Fruit fly (Drosophila melanogaster) whole organism, embryonic: ENCODE results near the gene CG15446.
A peak's percentile ranks its signal among the peaks of the same experiment; 100 is the strongest.

Experiments used
- Aef1 ChIP-seq: fragments of 200-800 bp; sonication (Bioruptor generic); IDR thresholded peaks from 3 replicates; pipeline ENCODE4 v1.3.6; 2022; ENCODE audit warnings: missing biosample characterization, missing genetic modification characterization
- Bgb ChIP-seq: fragments of 200-800 bp; sonication (Bioruptor generic); IDR thresholded peaks from 2 replicates; pipeline ENCODE4 v1.3.6; 2022; ENCODE audit warnings: missing biosample characterization, missing genetic modification characterization; ENCODE audit not compliant: partially characterized antibody
- C15 ChIP-seq: fragments of 200-800 bp; sonication (Bioruptor generic); IDR thresholded peaks from 3 replicates; pipeline ENCODE4 v1.3.6; 2022; ENCODE audit warnings: missing biosample characterization, missing genetic modification characterization
- CG10274 ChIP-seq: fragments of 200-800 bp; sonication (Bioruptor generic); optimal IDR thresholded peaks from 3 replicates; lab custom pipeline; 2017; ENCODE audit warnings: missing biosample characterization, mild to moderate bottlenecking, missing genetic modification characterization
- CG11723 ChIP-seq: fragments of 200-800 bp; sonication (Bioruptor generic); optimal IDR thresholded peaks from 2 replicates; lab custom pipeline; 2017; ENCODE audit warnings: missing biosample characterization, mild to moderate bottlenecking, missing genetic modification characterization
- CG12744 ChIP-seq: fragments of 200-800 bp; sonication (Bioruptor generic); optimal IDR thresholded peaks from 2 replicates; lab custom pipeline; 2016; ENCODE audit warnings: missing biosample characterization, missing genetic modification characterization
- CG14710 ChIP-seq: fragments of 200-800 bp; sonication (Bioruptor generic); optimal IDR thresholded peaks from 3 replicates; lab custom pipeline; 2019; ENCODE audit warnings: missing biosample characterization, mild to moderate bottlenecking, missing genetic modification characterization, moderate library complexity
- CG1603 ChIP-seq: fragments of 200-800 bp; sonication (Bioruptor generic); optimal IDR thresholded peaks from 2 replicates; lab custom pipeline; 2019; ENCODE audit warnings: missing biosample characterization, mild to moderate bottlenecking, missing genetic modification characterization, moderate library complexity
- CG17186 ChIP-seq: fragments of 200-800 bp; sonication (Bioruptor generic); optimal IDR thresholded peaks from 3 replicates; lab custom pipeline; 2017; ENCODE audit warnings: missing biosample characterization, missing genetic modification reagents, missing genetic modification characterization
- CG17802 ChIP-seq: fragments of 200-800 bp; sonication (Bioruptor generic); optimal IDR thresholded peaks from 2 replicates; lab custom pipeline; 2018; ENCODE audit warnings: missing biosample characterization, mild to moderate bottlenecking, missing genetic modification characterization, moderate library complexity
- CG2129 ChIP-seq: fragments of 200-800 bp; sonication (Bioruptor generic); IDR thresholded peaks from 2 replicates; pipeline ENCODE4 v1.3.6; 2022; ENCODE audit warnings: missing biosample characterization, missing genetic modification characterization; ENCODE audit not compliant: partially characterized antibody
- CG2889 ChIP-seq: fragments of 200-800 bp; sonication (Bioruptor generic); IDR thresholded peaks from 3 replicates; pipeline ENCODE4 v1.3.6; 2022; ENCODE audit warnings: missing biosample characterization, missing genetic modification characterization
- CG30431 ChIP-seq: fragments of 200-800 bp; sonication (Bioruptor generic); optimal IDR thresholded peaks from 2 replicates; lab custom pipeline; 2017; ENCODE audit warnings: missing biosample characterization, missing genetic modification characterization
- CG34224 ChIP-seq: fragments of 200-800 bp; sonication (Bioruptor generic); IDR thresholded peaks from 3 replicates; pipeline ENCODE4 v1.3.6; 2022; ENCODE audit warnings: missing biosample characterization, missing genetic modification characterization; ENCODE audit not compliant: partially characterized antibody
- CG34422 ChIP-seq: fragments of 200-800 bp; sonication (Bioruptor generic); IDR thresholded peaks from 3 replicates; pipeline ENCODE4 v1.3.6; 2022; ENCODE audit warnings: missing biosample characterization, missing genetic modification characterization
- CG7357 ChIP-seq: fragments of 200-800 bp; sonication (Bioruptor generic); IDR thresholded peaks from 3 replicates; pipeline ENCODE4 v1.3.6; 2022; ENCODE audit warnings: missing biosample characterization, missing genetic modification characterization
- CG7987 ChIP-seq: fragments of 200-800 bp; sonication (Bioruptor generic); optimal IDR thresholded peaks from 2 replicates; lab custom pipeline; 2018; ENCODE audit warnings: missing biosample characterization, mild to moderate bottlenecking, missing genetic modification characterization, moderate library complexity
- CG9932 ChIP-seq: fragments of 200-800 bp; sonication (Bioruptor generic); IDR thresholded peaks from 2 replicates; pipeline ENCODE4 v1.3.6; 2022; ENCODE audit warnings: missing biosample characterization, missing genetic modification characterization
- Dip3 ChIP-seq: fragments of 200-800 bp; sonication (Bioruptor generic); optimal IDR thresholded peaks from 3 replicates; lab custom pipeline; 2016; ENCODE audit warnings: missing biosample characterization, missing genetic modification characterization
- HmgD ChIP-seq: fragments of 200-800 bp; sonication (Bioruptor generic); optimal IDR thresholded peaks from 3 replicates; lab custom pipeline; 2016; ENCODE audit warnings: missing biosample characterization, missing genetic modification characterization
- HmgZ ChIP-seq: fragments of 200-800 bp; sonication (Bioruptor generic); optimal IDR thresholded peaks from 2 replicates; lab custom pipeline; 2018; ENCODE audit warnings: missing biosample characterization, mild to moderate bottlenecking, missing genetic modification characterization
- Hr3 ChIP-seq: fragments of 200-800 bp; sonication (Bioruptor generic); optimal IDR thresholded peaks from 3 replicates; lab custom pipeline; 2016; ENCODE audit warnings: missing biosample characterization, missing genetic modification characterization
- Hsf ChIP-seq: fragments of 200-800 bp; sonication (Bioruptor generic); optimal IDR thresholded peaks from 3 replicates; lab custom pipeline; 2016; ENCODE audit warnings: missing biosample characterization, missing genetic modification characterization
- MBD-R2 ChIP-seq: fragments of 200-800 bp; sonication (Bioruptor generic); IDR thresholded peaks from 2 replicates; pipeline ENCODE4 v1.3.6; 2022; ENCODE audit warnings: missing biosample characterization, missing genetic modification characterization
- MESR4 ChIP-seq: fragments of 200-800 bp; sonication (Bioruptor generic); optimal IDR thresholded peaks from 2 replicates; lab custom pipeline; 2018; ENCODE audit warnings: missing biosample characterization, mild to moderate bottlenecking, missing genetic modification characterization, moderate library complexity
- MTF-1 ChIP-seq: fragments of 200-800 bp; sonication (Bioruptor generic); optimal IDR thresholded peaks from 2 replicates; lab custom pipeline; 2018; ENCODE audit warnings: missing biosample characterization, mild to moderate bottlenecking, missing genetic modification characterization, borderline replicate concordance
- Med ChIP-seq: fragments of 200-800 bp; sonication (Bioruptor generic); peaks from one replicate; lab custom pipeline; 2016; ENCODE audit warnings: missing biosample characterization, missing genetic modification characterization, mild to moderate bottlenecking, inconsistent platforms, moderate library complexity
- NC2β ChIP-seq: fragments of 200-800 bp; sonication (Bioruptor generic); optimal IDR thresholded peaks from 2 replicates; lab custom pipeline; 2016; ENCODE audit warnings: missing biosample characterization, missing genetic modification characterization
- Xbp1 ChIP-seq: fragments of 200-800 bp; sonication (Bioruptor generic); optimal IDR thresholded peaks from 3 replicates; lab custom pipeline; 2016; ENCODE audit warnings: missing biosample characterization, mild to moderate bottlenecking, missing genetic modification characterization
- bbx ChIP-seq: fragments of 200-800 bp; sonication (Bioruptor generic); IDR thresholded peaks from 2 replicates; pipeline ENCODE4 v1.3.6; 2022; ENCODE audit warnings: missing biosample characterization, missing genetic modification characterization; ENCODE audit not compliant: partially characterized antibody
- crp ChIP-seq, 2 experiments: fragments of 200-800 bp; sonication (Bioruptor generic); optimal IDR thresholded peaks; 2 replicates in 1 of 2; 3 replicates in 1 of 2; lab custom pipeline; 2017; ENCODE audit warnings: missing biosample characterization in 2 of 2, missing genetic modification characterization in 2 of 2, mild to moderate bottlenecking in 1 of 2, moderate library complexity in 1 of 2
- dm ChIP-seq: fragments of 200-800 bp; sonication (Bioruptor generic); optimal IDR thresholded peaks from 3 replicates; lab custom pipeline; 2016; ENCODE audit warnings: missing biosample characterization, missing genetic modification characterization
- dysf ChIP-seq: fragments of 200-800 bp; sonication (Bioruptor generic); IDR thresholded peaks from 3 replicates; pipeline ENCODE4 v1.3.6; 2022; ENCODE audit warnings: missing biosample characterization, missing genetic modification characterization
- eve ChIP-seq, 2 experiments: fragments of >200 bp; optimal IDR thresholded peaks; 2 replicates each; lab custom pipeline; 2017; ENCODE audit warnings: missing biosample characterization in 2 of 2, missing genetic modification characterization in 2 of 2
- inv ChIP-seq: fragments of 200-800 bp; sonication (Bioruptor generic); IDR thresholded peaks from 2 replicates; pipeline ENCODE4 v1.3.6; 2022; ENCODE audit warnings: missing biosample characterization, missing genetic modification characterization; ENCODE audit not compliant: partially characterized antibody
- jumu ChIP-seq: fragments of 200-800 bp; sonication (Bioruptor generic); optimal IDR thresholded peaks from 3 replicates; lab custom pipeline; 2016; ENCODE audit warnings: missing biosample characterization, missing genetic modification characterization
- kah ChIP-seq: fragments of 200-800 bp; sonication (Bioruptor generic); optimal IDR thresholded peaks from 2 replicates; lab custom pipeline; 2018; ENCODE audit warnings: missing biosample characterization, mild to moderate bottlenecking, missing genetic modification characterization
- nerfin-1 ChIP-seq: fragments of 200-800 bp; sonication (Bioruptor generic); optimal IDR thresholded peaks from 3 replicates; lab custom pipeline; 2019; ENCODE audit warnings: missing biosample characterization, mild to moderate bottlenecking, missing genetic modification characterization, moderate library complexity
- pzg ChIP-seq: fragments of 200-800 bp; sonication (Bioruptor generic); optimal IDR thresholded peaks from 3 replicates; lab custom pipeline; 2018; ENCODE audit warnings: missing biosample characterization, mild to moderate bottlenecking, missing genetic modification characterization, moderate library complexity
- schlank ChIP-seq: fragments of 200-800 bp; sonication (Bioruptor generic); optimal IDR thresholded peaks from 2 replicates; lab custom pipeline; 2018; ENCODE audit warnings: missing biosample characterization, mild to moderate bottlenecking, missing genetic modification characterization
- sisA ChIP-seq: fragments of 200-800 bp; sonication (Bioruptor generic); IDR thresholded peaks from 2 replicates; pipeline ENCODE4 v1.3.6; 2022; ENCODE audit warnings: missing biosample characterization, missing genetic modification characterization
- slbo ChIP-seq: fragments of 200-800 bp; sonication (Bioruptor generic); IDR thresholded peaks from 2 replicates; pipeline ENCODE4 v1.3.6; 2022; ENCODE audit warnings: missing biosample characterization, missing genetic modification characterization
- sob ChIP-seq: fragments of 200-800 bp; sonication (Bioruptor generic); IDR thresholded peaks from 2 replicates; pipeline ENCODE4 v1.3.6; 2022; ENCODE audit warnings: missing biosample characterization, missing genetic modification characterization
- tin ChIP-seq: fragments of 200-800 bp; sonication (Bioruptor generic); optimal IDR thresholded peaks from 3 replicates; lab custom pipeline; 2016; ENCODE audit warnings: missing biosample characterization, missing genetic modification characterization
- tna ChIP-seq: fragments of 200-800 bp; sonication (Bioruptor generic); IDR thresholded peaks from 2 replicates; pipeline ENCODE4 v1.3.6; 2022; ENCODE audit warnings: missing biosample characterization, missing genetic modification characterization; ENCODE audit not compliant: partially characterized antibody
- twi ChIP-seq: fragments of 200-800 bp; optimal IDR thresholded peaks from 2 replicates; lab custom pipeline; 2019; ENCODE audit warnings: missing biosample characterization, mild to moderate bottlenecking, missing genetic modification characterization, moderate library complexity
- unc-4 ChIP-seq: fragments of 200-800 bp; sonication (Bioruptor generic); IDR thresholded peaks from 2 replicates; pipeline ENCODE4 v1.3.6; 2022; ENCODE audit warnings: missing biosample characterization, missing genetic modification characterization; ENCODE audit not compliant: partially characterized antibody
- vnd ChIP-seq: fragments of 200-800 bp; sonication (Bioruptor generic); IDR thresholded peaks from 3 replicates; pipeline ENCODE4 v1.3.6; 2022; ENCODE audit warnings: missing biosample characterization, missing genetic modification characterization; ENCODE audit not compliant: partially characterized antibody
- wdn ChIP-seq: fragments of 200-800 bp; sonication (Bioruptor generic); IDR thresholded peaks from 2 replicates; pipeline ENCODE4 v1.3.6; 2022; ENCODE audit warnings: missing biosample characterization, missing genetic modification characterization

Gene CG15446

dm6 chrX:21116864-21117464 is 15.0 kb upstream of the CG15446 start, which contains the start of the genes unc and CG15445 (continued):
- TF ChIP-seq kah (no peak), C15 (GFP tag; lab: Robert Waterston, UW) (no peak), CG17802 (tag; lab: Kevin White, UChicago) (peak; percentile 4), CG34224 (GFP tag; lab: Robert Waterston, UW) (peak; percentile 62; the same call in 2 of the 3 replicates), tin (GFP tag; lab: Kevin White, UChicago) (peak; percentile 4), NC2β (GFP tag; lab: Kevin White, UChicago) (peak; percentile 3), twi (peak; percentile 50), slbo (GFP tag; lab: Robert Waterston, UW) (peak; percentile 61), dm (GFP tag; lab: Kevin White, UChicago) (peak; percentile 80), pzg (peak; percentile 63), HmgZ (tag; lab: Kevin White, UChicago) (peak; percentile 7), crp (GFP tag; optimal IDR thresholded peaks at IDR 0.05; lab: Kevin White, UChicago) (peak; percentile 59 to 88), CG30431 (peak; percentile 28), sisA (GFP tag; lab: Robert Waterston, UW) (peak; percentile 43), tna (GFP tag; lab: Robert Waterston, UW) (peak; percentile 60; the same call in 1 of the 2 replicates), CG2889 (GFP tag; lab: Robert Waterston, UW) (no peak), CG10274 (GFP tag; lab: Kevin White, UChicago) (no peak), CG11723 (GFP tag; lab: Kevin White, UChicago) (no peak), CG17186 (GFP tag; lab: Kevin White, UChicago) (peak; percentile 44), vnd (GFP tag; lab: Robert Waterston, UW) (peak; percentile 87), eve (GFP tag; optimal IDR thresholded peaks at IDR 0.05; lab: Kevin White, UChicago) (no peak), CG1603 (tag; lab: Kevin White, UChicago) (peak; percentile 54), HmgD (peak; percentile 72), CG9932 (GFP tag; lab: Robert Waterston, UW) (peak; percentile 67), dysf (GFP tag; lab: Robert Waterston, UW) (peak; percentile 36; the same call in 1 of the 3 replicates), CG7987 (GFP tag; lab: Kevin White, UChicago) (no peak), CG34422 (GFP tag; lab: Robert Waterston, UW) (0 out of 3 replicates have a peak, but pooled peaks have one; percentile 34), Dip3 (GFP tag; lab: Kevin White, UChicago) (peak; percentile 22), Hsf (peak; percentile 18), Xbp1 (GFP tag; lab: Kevin White, UChicago) (peak; percentile 34), CG2129 (GFP tag; lab: Robert Waterston, UW) (peak; percentile 42; the same call in 1 of the 2 replicates), jumu (GFP tag; lab: Kevin White, UChicago) (peak; percentile 45), MBD-R2 (GFP tag; lab: Robert Waterston, UW) (peak; percentile 89), Aef1 (GFP tag; lab: Robert Waterston, UW) (peak; percentile 81), CG7357 (GFP tag; lab: Robert Waterston, UW) (0 out of 3 replicates have a peak, but pooled peaks have one; percentile 19), wdn (no peak), inv (GFP tag; lab: Robert Waterston, UW) (peak; percentile 83), CG14710 (tag; lab: Kevin White, UChicago) (peak; percentile 53), unc-4 (GFP tag; lab: Robert Waterston, UW) (peak; percentile 80), Med (GFP tag; lab: Kevin White, UChicago) (peak; percentile 87), bbx (GFP tag; lab: Robert Waterston, UW) (peak; percentile 83), CG12744 (GFP tag; lab: Kevin White, UChicago) (no peak), MTF-1 (GFP tag; lab: Kevin White, UChicago) (no peak), schlank (tag; lab: Kevin White, UChicago) (no peak), nerfin-1 (tag; lab: Kevin White, UChicago) (no peak), MESR4 (GFP tag; lab: Kevin White, UChicago) (peak; percentile 60), Hr3 (GFP tag; lab: Kevin White, UChicago) (peak; percentile 33), Bgb (peak; percentile 90), sob (GFP tag; lab: Robert Waterston, UW) (peak; percentile 65; the same call in 1 of the 2 replicates)
